Fruit fly (Drosophila melanogaster) whole organism, embryonic: ENCODE results near the gene ver.
A peak's percentile ranks its signal among the peaks of the same experiment; 100 is the strongest.

Source experiments
- ATbp ChIP-seq: fragments of 200-800 bp; sonication (Bioruptor generic); optimal IDR thresholded peaks from 2 replicates; lab custom pipeline; 2017; ENCODE audit warnings: missing biosample characterization, mild to moderate bottlenecking, missing genetic modification characterization, missing genetic modification reagents
- Atf6 ChIP-seq: fragments of 200-800 bp; sonication (Bioruptor generic); IDR thresholded peaks from 2 replicates; pipeline ENCODE4 v1.3.6; 2022; ENCODE audit warnings: missing biosample characterization, missing genetic modification characterization
- Bgb ChIP-seq: fragments of 200-800 bp; sonication (Bioruptor generic); IDR thresholded peaks from 2 replicates; pipeline ENCODE4 v1.3.6; 2022; ENCODE audit warnings: missing biosample characterization, missing genetic modification characterization; ENCODE audit not compliant: partially characterized antibody
- Blimp-1 ChIP-seq: fragments of 200-800 bp; sonication (Bioruptor generic); optimal IDR thresholded peaks from 3 replicates; lab custom pipeline; 2018; ENCODE audit warnings: missing biosample characterization, missing genetic modification characterization, mild to moderate bottlenecking, moderate library complexity, missing genetic modification reagents
- CG10543 ChIP-seq: fragments of 200-800 bp; sonication (Bioruptor generic); optimal IDR thresholded peaks from 3 replicates; lab custom pipeline; 2017; ENCODE audit warnings: missing biosample characterization, mild to moderate bottlenecking, missing genetic modification characterization, moderate library complexity
- CG10565 ChIP-seq: fragments of 200-800 bp; sonication (Bioruptor generic); optimal IDR thresholded peaks from 3 replicates; lab custom pipeline; 2016; ENCODE audit warnings: missing biosample characterization, mild to moderate bottlenecking, missing genetic modification characterization
- CG11247 ChIP-seq: fragments of 200-800 bp; sonication (Bioruptor generic); IDR thresholded peaks from 2 replicates; pipeline ENCODE4 v1.3.6; 2022; ENCODE audit warnings: missing biosample characterization, missing genetic modification characterization
- CG11398 ChIP-seq: fragments of 200-800 bp; sonication (Bioruptor generic); optimal IDR thresholded peaks from 2 replicates; lab custom pipeline; 2016; ENCODE audit warnings: missing biosample characterization, missing genetic modification characterization
- CG11504 ChIP-seq: fragments of 200-800 bp; sonication (Bioruptor generic); optimal IDR thresholded peaks from 3 replicates; lab custom pipeline; 2019; ENCODE audit warnings: missing biosample characterization, mild to moderate bottlenecking, missing genetic modification characterization, moderate library complexity
- CG11695 ChIP-seq: fragments of 200-800 bp; sonication (Bioruptor generic); IDR thresholded peaks from 3 replicates; pipeline ENCODE4 v1.3.6; 2022; ENCODE audit warnings: missing biosample characterization, missing genetic modification characterization
- CG12769 ChIP-seq: fragments of 200-800 bp; sonication (Bioruptor generic); optimal IDR thresholded peaks from 2 replicates; lab custom pipeline; 2019; ENCODE audit warnings: missing biosample characterization, mild to moderate bottlenecking, missing genetic modification characterization, moderate library complexity
- CG14441 ChIP-seq: fragments of 200-800 bp; sonication (Bioruptor generic); IDR thresholded peaks from 2 replicates; pipeline ENCODE4 v1.3.6; 2022; ENCODE audit warnings: missing biosample characterization, missing genetic modification characterization
- CG14710 ChIP-seq: fragments of 200-800 bp; sonication (Bioruptor generic); optimal IDR thresholded peaks from 3 replicates; lab custom pipeline; 2019; ENCODE audit warnings: missing biosample characterization, mild to moderate bottlenecking, missing genetic modification characterization, moderate library complexity
- CG15601 ChIP-seq: fragments of 200-800 bp; sonication (Bioruptor generic); optimal IDR thresholded peaks from 3 replicates; lab custom pipeline; 2019; ENCODE audit warnings: missing biosample characterization, mild to moderate bottlenecking, missing genetic modification characterization, moderate library complexity
- CG15696 ChIP-seq: fragments of 200-800 bp; sonication (Bioruptor generic); optimal IDR thresholded peaks from 2 replicates; lab custom pipeline; 2019; ENCODE audit warnings: missing biosample characterization, mild to moderate bottlenecking, missing genetic modification characterization, moderate library complexity
- CG1602 ChIP-seq: fragments of 200-800 bp; sonication (Bioruptor generic); optimal IDR thresholded peaks from 3 replicates; lab custom pipeline; 2016; ENCODE audit warnings: missing biosample characterization, missing genetic modification characterization
- CG2678 ChIP-seq: fragments of 200-800 bp; sonication (Bioruptor generic); optimal IDR thresholded peaks from 3 replicates; lab custom pipeline; 2019; ENCODE audit warnings: missing biosample characterization, mild to moderate bottlenecking, missing genetic modification characterization, moderate library complexity
- CG7271 ChIP-seq: fragments of 200-800 bp; sonication (Bioruptor generic); optimal IDR thresholded peaks from 2 replicates; lab custom pipeline; 2018; ENCODE audit warnings: missing biosample characterization, mild to moderate bottlenecking, missing genetic modification characterization, moderate library complexity
- CG7786 ChIP-seq: fragments of 200-800 bp; sonication (Bioruptor generic); optimal IDR thresholded peaks from 2 replicates; lab custom pipeline; 2016; ENCODE audit warnings: missing biosample characterization, missing genetic modification characterization
- CG8281 ChIP-seq: fragments of 200-800 bp; sonication (Bioruptor generic); optimal IDR thresholded peaks from 2 replicates; lab custom pipeline; 2018; ENCODE audit warnings: missing biosample characterization, mild to moderate bottlenecking, missing genetic modification characterization, moderate library complexity
- CG9817 ChIP-seq: fragments of 200-800 bp; sonication (Bioruptor generic); optimal IDR thresholded peaks from 2 replicates; lab custom pipeline; 2018; ENCODE audit warnings: missing biosample characterization, mild to moderate bottlenecking, missing genetic modification characterization, moderate library complexity
- CkIIα-i1 ChIP-seq: fragments of 200-800 bp; sonication (Bioruptor generic); IDR thresholded peaks from 2 replicates; pipeline ENCODE4 v1.3.6; 2022; ENCODE audit warnings: missing biosample characterization, missing genetic modification characterization
- Dad ChIP-seq: fragments of 200-800 bp; sonication (Bioruptor generic); optimal IDR thresholded peaks from 3 replicates; lab custom pipeline; 2016; ENCODE audit warnings: missing biosample characterization, missing genetic modification characterization
- E2f2 ChIP-seq: fragments of 200-800 bp; sonication (Bioruptor generic); IDR thresholded peaks from 2 replicates; pipeline ENCODE4 v1.3.6; 2022; ENCODE audit warnings: missing biosample characterization, missing genetic modification characterization
- ERR ChIP-seq: fragments of 200-800 bp; sonication (Bioruptor generic); optimal IDR thresholded peaks from 2 replicates; lab custom pipeline; 2016; ENCODE audit warnings: missing biosample characterization, missing genetic modification characterization
- Fer2 ChIP-seq: fragments of 200-800 bp; sonication (Bioruptor generic); optimal IDR thresholded peaks from 2 replicates; lab custom pipeline; 2018; ENCODE audit warnings: missing biosample characterization, mild to moderate bottlenecking, missing genetic modification characterization, moderate library complexity
- Gsc ChIP-seq: fragments of 200-800 bp; sonication (Bioruptor generic); IDR thresholded peaks from 2 replicates; pipeline ENCODE4 v1.3.6; 2022; ENCODE audit warnings: missing biosample characterization, missing genetic modification characterization
- Hand ChIP-seq: fragments of 200-800 bp; sonication (Bioruptor generic); optimal IDR thresholded peaks from 2 replicates; lab custom pipeline; 2017; ENCODE audit warnings: mild to moderate bottlenecking, missing biosample characterization, missing genetic modification reagents, missing genetic modification characterization
- Hmr ChIP-seq: fragments of 200-800 bp; sonication (Bioruptor generic); optimal IDR thresholded peaks from 3 replicates; lab custom pipeline; 2017; ENCODE audit warnings: mild to moderate bottlenecking, missing biosample characterization, missing genetic modification reagents, missing genetic modification characterization
- NC2β ChIP-seq: fragments of 200-800 bp; sonication (Bioruptor generic); optimal IDR thresholded peaks from 2 replicates; lab custom pipeline; 2016; ENCODE audit warnings: missing biosample characterization, missing genetic modification characterization
- Tbp ChIP-seq: fragments of >200 bp; optimal IDR thresholded peaks from 2 replicates; lab custom pipeline; 2018; ENCODE audit warnings: missing biosample characterization, missing genetic modification characterization
- Usf ChIP-seq: fragments of 200-800 bp; sonication (Bioruptor generic); optimal IDR thresholded peaks from 2 replicates; lab custom pipeline; 2017; ENCODE audit warnings: missing genotype, missing biosample characterization, missing genetic modification characterization
- YL-1 ChIP-seq: fragments of 200-800 bp; sonication (Bioruptor generic); optimal IDR thresholded peaks from 3 replicates; lab custom pipeline; 2017; ENCODE audit warnings: missing biosample characterization, mild to moderate bottlenecking, missing genetic modification characterization
- abd-A ChIP-seq: fragments of 200-800 bp; sonication (Bioruptor generic); optimal IDR thresholded peaks from 3 replicates; lab custom pipeline; 2019; ENCODE audit warnings: missing biosample characterization, mild to moderate bottlenecking, missing genetic modification characterization, moderate library complexity
- corto ChIP-seq: fragments of 200-800 bp; sonication (Bioruptor generic); optimal IDR thresholded peaks from 2 replicates; lab custom pipeline; 2016; ENCODE audit warnings: missing biosample characterization, mild to moderate bottlenecking, missing genetic modification characterization, moderate library complexity
- crc ChIP-seq: fragments of 200-800 bp; sonication (Bioruptor generic); optimal IDR thresholded peaks from 2 replicates; lab custom pipeline; 2016; ENCODE audit warnings: missing biosample characterization, missing genetic modification characterization
- exex ChIP-seq: fragments of 200-800 bp; sonication (Bioruptor generic); optimal IDR thresholded peaks from 4 replicates; lab custom pipeline; 2018; ENCODE audit warnings: missing biosample characterization, mild to moderate bottlenecking, missing genetic modification characterization, moderate library complexity
- grau ChIP-seq: fragments of 200-800 bp; optimal IDR thresholded peaks from 3 replicates; lab custom pipeline; 2019; ENCODE audit warnings: missing biosample characterization, mild to moderate bottlenecking, missing genetic modification characterization, moderate library complexity
- grn ChIP-seq: fragments of 200-800 bp; sonication (Bioruptor generic); optimal IDR thresholded peaks from 3 replicates; lab custom pipeline; 2017; ENCODE audit warnings: missing biosample characterization, missing genetic modification characterization
- her ChIP-seq: fragments of 200-800 bp; sonication (Bioruptor generic); optimal IDR thresholded peaks from 2 replicates; lab custom pipeline; 2016; ENCODE audit warnings: missing biosample characterization, missing genetic modification characterization
- lmd ChIP-seq: fragments of 200-800 bp; sonication (Bioruptor generic); IDR thresholded peaks from 2 replicates; pipeline ENCODE4 v1.3.6; 2022; ENCODE audit warnings: missing biosample characterization, missing genetic modification characterization
- nerfin-1 ChIP-seq: fragments of 200-800 bp; sonication (Bioruptor generic); optimal IDR thresholded peaks from 3 replicates; lab custom pipeline; 2019; ENCODE audit warnings: missing biosample characterization, mild to moderate bottlenecking, missing genetic modification characterization, moderate library complexity
- nom ChIP-seq: fragments of 200-800 bp; sonication (Bioruptor generic); optimal IDR thresholded peaks from 2 replicates; lab custom pipeline; 2017; ENCODE audit warnings: missing biosample characterization, missing genetic modification characterization, mild to moderate bottlenecking, moderate library complexity, missing genetic modification reagents
- pan ChIP-seq, 4 experiments: fragments of >200 bp in 3 of 4; fragments of 200-800 bp in 1 of 4; sonication (Bioruptor generic) in 1 of 4; optimal IDR thresholded peaks in 3 of 4; IDR thresholded peaks in 1 of 4; 2 replicates each; pipeline versions ENCODE4 v1.3.6 to Lab custom; 2017 to 2022; ENCODE audit warnings: missing biosample characterization in 2 of 4, missing genetic modification characterization in 2 of 4, mixed read lengths in 1 of 4
- pros ChIP-seq: fragments of 200-800 bp; sonication (Bioruptor generic); optimal IDR thresholded peaks from 3 replicates; lab custom pipeline; 2019; ENCODE audit warnings: missing biosample characterization, mild to moderate bottlenecking, missing genetic modification characterization, moderate library complexity
- sima ChIP-seq: fragments of 200-800 bp; sonication (Bioruptor generic); optimal IDR thresholded peaks from 2 replicates; lab custom pipeline; 2016; ENCODE audit warnings: missing biosample characterization, missing genetic modification characterization
- sna ChIP-seq: fragments of 200-800 bp; sonication (Bioruptor generic); IDR thresholded peaks from 2 replicates; pipeline ENCODE4 v1.3.6; 2022; ENCODE audit warnings: missing biosample characterization, missing genetic modification characterization; ENCODE audit not compliant: partially characterized antibody
- tna ChIP-seq: fragments of 200-800 bp; sonication (Bioruptor generic); IDR thresholded peaks from 2 replicates; pipeline ENCODE4 v1.3.6; 2022; ENCODE audit warnings: missing biosample characterization, missing genetic modification characterization; ENCODE audit not compliant: partially characterized antibody

ver gene

DNA sequence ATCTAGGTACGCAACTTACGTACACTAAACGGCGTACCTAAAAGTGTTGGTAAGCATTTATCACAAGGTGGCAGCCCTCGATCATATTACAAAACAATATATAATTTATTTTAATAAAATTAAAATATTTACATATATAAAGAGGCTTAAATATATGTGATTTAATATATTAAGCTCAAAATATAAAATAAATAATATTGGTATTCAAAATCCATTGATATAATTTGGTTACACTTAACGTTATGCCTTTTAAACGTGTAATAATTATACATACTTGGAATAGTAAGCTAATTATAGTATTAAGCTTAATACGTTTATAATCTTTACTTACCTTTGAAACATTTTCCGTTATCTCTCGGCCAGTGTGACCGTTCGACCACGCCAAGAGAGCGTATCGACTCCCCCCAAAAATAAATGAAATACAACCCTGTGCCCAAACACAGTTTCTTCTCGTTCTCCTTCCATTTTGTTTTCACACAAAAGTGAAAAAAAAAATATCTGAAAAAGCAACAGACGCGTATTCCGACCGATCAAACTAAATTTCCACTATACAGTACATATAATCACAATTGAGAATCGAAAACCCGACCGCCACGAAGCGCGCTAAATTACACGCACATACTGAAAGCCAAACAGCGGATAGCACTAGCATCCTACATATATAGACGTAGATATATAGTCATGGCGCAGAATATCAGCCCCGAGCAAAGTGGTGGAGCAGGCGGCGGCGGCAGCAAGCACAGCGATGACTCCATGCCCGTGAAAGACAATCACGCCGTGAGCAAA lies 19.7 kb upstream of the ver start, which contains the start of the genes CG10646 and vih (continued):
- TF ChIP-seq CG15601 (tag; lab: Kevin White, UChicago): peak; percentile 21
- no peak for TF ChIP-seq abd-A
- TF ChIP-seq CG2678 (tag; lab: Kevin White, UChicago): peak; percentile 57
- no peak for TF ChIP-seq corto
- peak; percentile 49; the same call in 1 of the 2 replicates for TF ChIP-seq E2f2 (GFP tag; lab: Robert Waterston, UW)
- TF ChIP-seq CG14441 (GFP tag; lab: Robert Waterston, UW): 0 out of 2 replicates have a peak, but pooled peaks have one; percentile 6
- TF ChIP-seq CG11247: no peak
- TF ChIP-seq CG8281 (tag; lab: Kevin White, UChicago): no peak
- no peak for TF ChIP-seq CG10565
- TF ChIP-seq Usf: no peak
- no peak for TF ChIP-seq grn (GFP tag; lab: Kevin White, UChicago)
- TF ChIP-seq lmd (GFP tag; lab: Robert Waterston, UW): no peak
- TF ChIP-seq Fer2 (tag; lab: Kevin White, UChicago): peak; percentile 28
- no peak for TF ChIP-seq CG9817 (tag; lab: Kevin White, UChicago)
- peak; percentile 48 for TF ChIP-seq CG1602 (GFP tag; lab: Kevin White, UChicago)
- TF ChIP-seq sna (GFP tag; lab: Robert Waterston, UW): no peak
- TF ChIP-seq crc (GFP tag; lab: Kevin White, UChicago): no peak
- no peak for TF ChIP-seq CG11695 (GFP tag; lab: Robert Waterston, UW)
- no peak for TF ChIP-seq Blimp-1 (GFP tag; lab: Kevin White, UChicago)
- peak; percentile 55 for TF ChIP-seq nom (GFP tag; lab: Kevin White, UChicago)
- TF ChIP-seq CG7271 (tag; lab: Kevin White, UChicago): peak; percentile 51
- no peak for TF ChIP-seq ERR (GFP tag; lab: Kevin White, UChicago)
- TF ChIP-seq her (GFP tag; lab: Kevin White, UChicago): no peak
- TF ChIP-seq NC2β: no peak
- TF ChIP-seq Bgb: peak; percentile 17; the same call in 1 of the 2 replicates
- TF ChIP-seq Hand (GFP tag; lab: Kevin White, UChicago): no peak
- peak; percentile 65 for TF ChIP-seq CG10543 (GFP tag; lab: Kevin White, UChicago)
- peak; percentile 24 for TF ChIP-seq Dad (GFP tag; lab: Kevin White, UChicago)
- TF ChIP-seq nerfin-1 (tag; lab: Kevin White, UChicago): peak; percentile 21
- no peak for TF ChIP-seq pan (optimal IDR thresholded peaks at IDR 0.05; lab: Kevin White, UChicago)
- TF ChIP-seq pan (GFP tag; optimal IDR thresholded peaks at IDR 0.05 in 1 of 2, IDR thresholded peaks at IDR 0.05 in 1 of 2): peak in 1 of 2 experiments; percentile 47
- TF ChIP-seq tna (GFP tag; lab: Robert Waterston, UW): no peak
- TF ChIP-seq Gsc (GFP tag; lab: Robert Waterston, UW): no peak
- TF ChIP-seq CG7786 (GFP tag; lab: Kevin White, UChicago): no peak
- no peak for TF ChIP-seq Tbp (GFP tag; lab: Kevin White, UChicago)
- peak; percentile 9 for TF ChIP-seq CG15696 (tag; lab: Kevin White, UChicago)
- no peak for TF ChIP-seq CG12769
- TF ChIP-seq YL-1 (GFP tag; lab: Kevin White, UChicago): peak; percentile 88
- peak; percentile 82 for TF ChIP-seq CG14710
- TF ChIP-seq Atf6 (GFP tag; lab: Robert Waterston, UW): no peak
- peak; percentile 68 for TF ChIP-seq Hmr (GFP tag; lab: Kevin White, UChicago)
- peak; percentile 59 for TF ChIP-seq grau (tag; lab: Kevin White, UChicago)
- TF ChIP-seq ATbp (GFP tag; lab: Kevin White, UChicago): no peak
- no peak for TF ChIP-seq sima (GFP tag; lab: Kevin White, UChicago)
- no peak for TF ChIP-seq CG11398 (GFP tag; lab: Kevin White, UChicago)
- TF ChIP-seq pros: no peak
- TF ChIP-seq exex: peak; percentile 26
- no peak for TF ChIP-seq CG11504 (tag; lab: Kevin White, UChicago)
- TF ChIP-seq CkIIα-i1: no peak
